Worm (Caenorhabditis elegans): ENCODE measurements around the gene Y43F8C.3.

Y43F8C.3 gene

ce11 chrV:19610118-19610707 lies 12.2 kb downstream of the Y43F8C.3 start:
- TF ChIP-seq ceh-22 (tag; optimal IDR thresholded peaks at IDR 0.05): no peak
- TF ChIP-seq K02D7.2 (tag; optimal IDR thresholded peaks at IDR 0.05): peak; percentile 10
- no peak for TF ChIP-seq tbx-7 (tag; optimal IDR thresholded peaks at IDR 0.05)
- no peak for TF ChIP-seq syd-9 (tag; optimal IDR thresholded peaks at IDR 0.05)
- no peak for TF ChIP-seq pha-2 (tag; optimal IDR thresholded peaks at IDR 0.05)
- TF ChIP-seq unc-86 (tag; optimal IDR thresholded peaks at IDR 0.05): no peak
- peak; percentile 24 for TF ChIP-seq ceh-9 (tag; optimal IDR thresholded peaks at IDR 0.05)
- TF ChIP-seq odd-2 (tag; optimal IDR thresholded peaks at IDR 0.05): no peak
- TF ChIP-seq fkh-6 (tag; optimal IDR thresholded peaks at IDR 0.05): no peak

ce11 chrV:19609194-19609593 lies 13.2 kb downstream of the Y43F8C.3 start, which contains the start of gene grsp-1:
grsp-1 (plus strand) TSS chrV:19609494.
- TF ChIP-seq hlh-13 (GFP tag; optimal IDR thresholded peaks at IDR 0.05) (no peak), ceh-30 (tag; optimal IDR thresholded peaks at IDR 0.05) (no peak), tbx-7 (tag; optimal IDR thresholded peaks at IDR 0.05) (no peak), pax-1 (tag; optimal IDR thresholded peaks at IDR 0.05) (no peak), ceh-45 (GFP tag; IDR thresholded peaks at IDR 0.05) (no peak), lin-11 (tag; optimal IDR thresholded peaks at IDR 0.05) (no peak), dve-1 (tag; optimal IDR thresholded peaks at IDR 0.05) (no peak), C38D4.7 (GFP tag; optimal IDR thresholded peaks at IDR 0.05) (no peak), nfya-1 (tag; optimal IDR thresholded peaks at IDR 0.05) (no peak), ceh-24 (tag; optimal IDR thresholded peaks at IDR 0.05) (no peak), ahr-1 (tag; optimal IDR thresholded peaks at IDR 0.05) (no peak), ttx-3 (tag; optimal IDR thresholded peaks at IDR 0.05) (no peak)

DNA sequence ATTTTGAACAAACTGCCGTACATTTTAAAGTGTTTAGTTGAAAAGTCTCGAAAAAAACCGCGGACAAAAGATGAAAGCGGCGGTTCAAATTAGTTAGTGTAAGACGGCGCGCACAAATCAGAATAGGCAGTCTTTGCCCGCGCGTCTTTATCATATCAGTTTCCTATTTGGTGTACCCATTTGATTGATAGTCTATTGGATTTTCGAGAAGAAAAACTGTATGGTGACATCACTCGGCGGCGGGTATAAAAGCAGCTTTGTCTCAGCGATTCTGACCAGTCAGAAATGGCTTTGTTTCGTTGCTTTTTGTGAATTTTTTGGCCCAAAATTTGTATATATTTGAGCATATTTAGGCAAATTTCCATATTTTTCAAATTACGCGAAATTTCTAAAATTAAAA lies 13.8 kb downstream of the Y43F8C.3 start:
- TF ChIP-seq K09A11.1 (tag; optimal IDR thresholded peaks at IDR 0.05; ENCODE audit: insufficient read depth) (no peak), unc-55 (GFP tag; optimal IDR thresholded peaks at IDR 0.05) (no peak), nhr-11 (tag; optimal IDR thresholded peaks at IDR 0.05) (no peak), ttx-3 (tag; optimal IDR thresholded peaks at IDR 0.05) (no peak), hlh-8 (tag; optimal IDR thresholded peaks at IDR 0.05) (no peak), ceh-30 (tag; optimal IDR thresholded peaks at IDR 0.05) (no peak), mec-3 (tag; optimal IDR thresholded peaks at IDR 0.05; ENCODE audit: borderline replicate concordance) (no peak), odd-2 (tag; optimal IDR thresholded peaks at IDR 0.05) (no peak)

DNA sequence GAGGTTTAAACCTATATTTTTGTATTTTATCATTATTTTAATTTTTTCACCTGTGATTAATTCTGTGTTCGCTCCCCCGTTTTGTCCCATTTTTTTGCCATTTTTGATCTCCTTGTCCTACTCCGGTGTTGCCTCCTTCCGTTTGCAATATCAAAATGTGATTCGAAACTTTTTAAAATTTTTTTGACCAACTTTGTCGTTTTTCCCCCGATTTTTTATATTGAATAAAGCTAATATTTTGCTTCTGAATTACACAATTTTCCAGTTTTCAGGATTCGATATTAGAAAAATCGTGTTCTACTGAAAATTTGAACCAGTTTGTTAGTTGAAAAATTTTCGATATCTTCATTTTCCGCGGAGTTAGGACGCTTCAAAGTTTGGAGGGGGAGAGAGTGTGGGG lies 16.5 kb downstream of the Y43F8C.3 start, which contains the start of gene nlp-25:
TSS of gene nlp-25 (plus strand) at position 301 of the 400 bp plus-strand sequence.
- no peak for TF ChIP-seq tbx-7 (tag; optimal IDR thresholded peaks at IDR 0.05)
- no peak for TF ChIP-seq fax-1 (tag; optimal IDR thresholded peaks at IDR 0.05)
- no peak for TF ChIP-seq nhr-232 (tag; optimal IDR thresholded peaks at IDR 0.05)
- TF ChIP-seq ets-4 (tag; optimal IDR thresholded peaks at IDR 0.05): no peak
- TF ChIP-seq madf-2 (tag; optimal IDR thresholded peaks at IDR 0.05): no peak
- no peak for TF ChIP-seq fkh-10 (GFP tag; optimal IDR thresholded peaks at IDR 0.05)
- TF ChIP-seq unc-42 (tag; optimal IDR thresholded peaks at IDR 0.05): no peak
- TF ChIP-seq odd-2 (tag; optimal IDR thresholded peaks at IDR 0.05): no peak
- no peak for TF ChIP-seq pag-3 (tag; optimal IDR thresholded peaks at IDR 0.05; ENCODE audit: borderline replicate concordance)
- TF ChIP-seq ceh-9 (tag; optimal IDR thresholded peaks at IDR 0.05): no peak
- no peak for TF ChIP-seq ttx-3 (tag; optimal IDR thresholded peaks at IDR 0.05)
- TF ChIP-seq pha-2 (tag; optimal IDR thresholded peaks at IDR 0.05): no peak
- no peak for TF ChIP-seq ceh-6 (GFP tag; optimal IDR thresholded peaks at IDR 0.05)
- TF ChIP-seq ceh-34 (tag; optimal IDR thresholded peaks at IDR 0.05): no peak
- no peak for TF ChIP-seq sdc-2 (tag; optimal IDR thresholded peaks at IDR 0.05)
- TF ChIP-seq zip-5 (tag; optimal IDR thresholded peaks at IDR 0.05): no peak
